Worm (Caenorhabditis elegans): Measurements from ENCODE around the gene arrd-11.

arrd-11 gene

DNA sequence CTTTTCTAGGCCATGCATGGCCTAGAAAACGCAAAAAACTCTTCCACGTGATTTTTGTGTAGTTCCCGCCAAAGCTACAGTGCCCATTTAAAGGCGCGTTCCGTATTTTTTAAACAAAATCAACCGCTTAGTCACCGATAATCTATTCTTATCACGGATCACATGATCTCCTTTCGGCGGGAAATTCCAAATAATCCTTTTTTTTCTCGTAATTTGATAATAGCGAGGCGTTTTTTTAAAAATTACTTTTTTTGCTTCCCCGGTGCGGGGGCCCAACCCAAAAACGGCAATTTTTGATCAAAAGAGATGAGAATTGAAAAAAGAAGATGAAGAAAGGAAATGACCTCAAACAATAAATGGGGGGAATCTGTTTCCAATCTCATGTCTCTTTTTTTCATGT lies 12.2 kb upstream of the arrd-11 start (continued):
- TF ChIP-seq fos-1 (tag; optimal IDR thresholded peaks at IDR 0.05) (no peak), nhr-19 (GFP tag; conservative IDR thresholded peaks at IDR 0.05) (no peak), fkh-4 (tag; optimal IDR thresholded peaks at IDR 0.05; ENCODE audit: borderline replicate concordance) (no peak), Y116A8C.19 (tag; optimal IDR thresholded peaks at IDR 0.05; ENCODE audit: borderline replicate concordance) (no peak), hlh-4 (tag; optimal IDR thresholded peaks at IDR 0.05) (no peak), nhr-71 (tag; optimal IDR thresholded peaks at IDR 0.05) (no peak), sup-37 (GFP tag; optimal IDR thresholded peaks at IDR 0.05) (no peak), nhr-12 (tag; optimal IDR thresholded peaks at IDR 0.05) (no peak), nhr-11 (tag; optimal IDR thresholded peaks at IDR 0.05) (no peak), zip-4 (GFP tag; optimal IDR thresholded peaks at IDR 0.05) (no peak), ztf-11 (tag; optimal IDR thresholded peaks at IDR 0.05) (no peak), lin-35 (GFP tag; optimal IDR thresholded peaks at IDR 0.05) (peak in 1 of 2 experiments; percentile 31), elt-3 (tag; optimal IDR thresholded peaks at IDR 0.05) (peak in 2 of 6 experiments; percentile 11 to 41), rnt-1 (tag; optimal IDR thresholded peaks at IDR 0.05) (no peak), zag-1 (tag; optimal IDR thresholded peaks at IDR 0.05) (no peak), jun-1 (tag; optimal IDR thresholded peaks at IDR 0.05) (no peak), lin-39 (tag; optimal IDR thresholded peaks at IDR 0.05) (no peak), tbx-2 (tag; optimal IDR thresholded peaks at IDR 0.05) (no peak), unc-86 (tag; optimal IDR thresholded peaks at IDR 0.05) (no peak), hpl-2 (GFP tag; optimal IDR thresholded peaks at IDR 0.05) (no peak), F16B12.6 (tag; optimal IDR thresholded peaks at IDR 0.05) (no peak), lin-13 (GFP tag; optimal IDR thresholded peaks at IDR 0.05) (no peak), ceh-88 (GFP tag; IDR thresholded peaks at IDR 0.05) (no peak), nhr-84 (tag; optimal IDR thresholded peaks at IDR 0.05) (no peak), C34B4.2 (tag; optimal IDR thresholded peaks at IDR 0.05) (no peak), snpc-4 (tag; optimal IDR thresholded peaks at IDR 0.05) (no peak), mep-1 (tag; optimal IDR thresholded peaks at IDR 0.05) (no peak), unc-62 (GFP tag; optimal IDR thresholded peaks at IDR 0.05) (no peak), ceh-90 (tag; optimal IDR thresholded peaks at IDR 0.05) (no peak), ztf-4 (tag; optimal IDR thresholded peaks at IDR 0.05) (no peak), aly-2 (tag; optimal IDR thresholded peaks at IDR 0.05) (no peak), sox-4 (tag; optimal IDR thresholded peaks at IDR 0.05) (no peak), unc-30 (tag; optimal IDR thresholded peaks at IDR 0.05) (no peak), efl-1 (optimal IDR thresholded peaks at IDR 0.05) (no peak), efl-1 (GFP tag; optimal IDR thresholded peaks at IDR 0.05 in 1 of 2) (peak in 1 of 2 experiments; percentile 90), unc-130 (tag; optimal IDR thresholded peaks at IDR 0.05) (no peak), fkh-8 (tag; optimal IDR thresholded peaks at IDR 0.05) (no peak), ceh-63 (GFP tag; optimal IDR thresholded peaks at IDR 0.05) (no peak), mef-2 (tag; optimal IDR thresholded peaks at IDR 0.05) (no peak)

DNA sequence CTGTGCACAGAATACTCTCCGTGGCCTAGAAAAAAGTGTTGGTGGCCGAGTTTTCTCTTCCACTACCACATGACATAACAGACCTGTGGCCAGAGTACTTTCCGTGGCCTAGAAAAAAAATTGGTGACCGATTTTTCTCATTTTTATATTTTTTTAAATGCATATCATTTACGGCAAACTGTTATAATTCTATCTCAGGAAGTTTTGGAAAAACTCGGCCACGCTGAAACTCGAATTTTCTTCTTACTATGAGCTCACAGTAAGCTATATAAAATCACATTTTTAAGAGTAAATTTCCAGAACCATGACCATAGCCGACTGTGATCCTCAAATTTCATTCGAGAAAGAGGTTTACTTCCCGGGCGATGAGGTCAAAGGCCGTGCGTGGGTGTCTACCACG lies 11.2 kb upstream of the arrd-11 start, which contains the start of gene arrd-14:
Gene arrd-14 (plus strand): TSS at position 301 of the 400 bp plus-strand sequence.
- TF ChIP-seq nhr-20 (tag; optimal IDR thresholded peaks at IDR 0.05) (no peak), snpc-4 (tag; optimal IDR thresholded peaks at IDR 0.05) (no peak), C16A3.4 (tag; optimal IDR thresholded peaks at IDR 0.05) (no peak), swsn-7 (tag; optimal IDR thresholded peaks at IDR 0.05) (no peak), snu-23 (GFP tag; optimal IDR thresholded peaks at IDR 0.05) (no peak), nhr-19 (GFP tag; conservative IDR thresholded peaks at IDR 0.05) (no peak), unc-86 (tag; optimal IDR thresholded peaks at IDR 0.05) (no peak), nhr-77 (tag; optimal IDR thresholded peaks at IDR 0.05) (no peak), efl-1 (optimal IDR thresholded peaks at IDR 0.05) (no peak), efl-1 (GFP tag; optimal IDR thresholded peaks at IDR 0.05 in 1 of 2) (no peak), mep-1 (tag; optimal IDR thresholded peaks at IDR 0.05) (no peak), xbp-1 (tag; optimal IDR thresholded peaks at IDR 0.05) (no peak), ceh-90 (tag; optimal IDR thresholded peaks at IDR 0.05) (no peak), jun-1 (tag; optimal IDR thresholded peaks at IDR 0.05) (no peak), ama-1 (optimal IDR thresholded peaks at IDR 0.05) (no peak), nhr-76 (tag; optimal IDR thresholded peaks at IDR 0.05) (no peak), F16B12.6 (tag; optimal IDR thresholded peaks at IDR 0.05) (no peak)

Measured in whole organism, L1 larva.